Worm (Caenorhabditis elegans): ENCODE data around the gene pot-2.

ce11 chrII:14501447-14501846 lies 22.5 kb upstream of the pot-2 start, which contains the start of gene K10H10.5:
- no peak for TF ChIP-seq mbf-1 (tag; optimal IDR thresholded peaks at IDR 0.05)
- TF ChIP-seq skn-1 (tag; optimal IDR thresholded peaks at IDR 0.05): no peak
- no peak for TF ChIP-seq snpc-4 (tag; optimal IDR thresholded peaks at IDR 0.05)
- no peak for TF ChIP-seq mdl-1 (tag; optimal IDR thresholded peaks at IDR 0.05)
- TF ChIP-seq R02D3.7 (tag; optimal IDR thresholded peaks at IDR 0.05): no peak
- TF ChIP-seq aly-2 (tag; optimal IDR thresholded peaks at IDR 0.05): no peak
- no peak for TF ChIP-seq fos-1 (tag; optimal IDR thresholded peaks at IDR 0.05)
